Fruit fly (Drosophila melanogaster): Measurements from ENCODE around the gene Set.

Gene Set

DNA sequence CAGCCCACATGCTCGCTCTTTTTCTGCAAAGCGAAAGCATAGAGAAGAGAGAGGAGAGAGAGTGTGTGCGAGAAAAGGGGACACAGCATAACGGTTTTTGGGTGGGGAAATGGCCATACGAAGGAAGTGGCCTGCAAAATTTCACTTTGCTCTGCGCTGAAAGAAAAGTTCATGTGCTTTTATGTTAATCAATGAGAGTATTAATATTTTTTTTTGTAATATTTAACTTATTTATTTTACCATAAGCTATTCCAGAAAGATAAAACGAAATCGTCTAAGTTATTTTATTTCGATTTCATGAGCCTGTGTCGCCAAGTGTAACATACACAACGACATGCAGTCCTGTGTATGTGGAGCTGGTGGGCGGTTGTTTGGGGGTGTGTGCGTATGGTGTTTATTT lies 12.9 kb upstream of the Set start (continued):
- TF ChIP-seq odd (GFP tag; optimal IDR thresholded peaks at IDR 0.05) (no peak), CkIIα-i1 (GFP tag; IDR thresholded peaks at IDR 0.05) (no peak), Lim3 (GFP tag; IDR thresholded peaks at IDR 0.05) (0 out of 2 replicates have a peak, but pooled peaks have one; percentile 31), dimm (GFP tag; IDR thresholded peaks at IDR 0.05) (peak; percentile 42; the same call in 1 of the 2 replicates), CG9437 (GFP tag; optimal IDR thresholded peaks at IDR 0.05) (peak; percentile 41), CG42726 (GFP tag; IDR thresholded peaks at IDR 0.05; ENCODE audit: partially characterized antibody) (no peak), CG11398 (GFP tag; optimal IDR thresholded peaks at IDR 0.05) (no peak), zfh1 (GFP tag; IDR thresholded peaks at IDR 0.05) (0 out of 3 replicates have a peak, but pooled peaks have one; percentile 45), C15 (GFP tag; IDR thresholded peaks at IDR 0.05) (0 out of 3 replicates have a peak, but pooled peaks have one; percentile 26), oc (tag; optimal IDR thresholded peaks at IDR 0.05) (no peak), zfh2 (GFP tag; optimal IDR thresholded peaks at IDR 0.05) (peak; percentile 32), CG34422 (GFP tag; IDR thresholded peaks at IDR 0.05) (peak; percentile 72; the same call in 2 of the 3 replicates), Dll (GFP tag; IDR thresholded peaks at IDR 0.05; ENCODE audit: partially characterized antibody) (no peak), CG15011 (GFP tag; optimal IDR thresholded peaks at IDR 0.05) (no peak), CG16813 (GFP tag; IDR thresholded peaks at IDR 0.05; ENCODE audit: partially characterized antibody) (no peak), CG2129 (GFP tag; IDR thresholded peaks at IDR 0.05; ENCODE audit: partially characterized antibody) (no peak), hb (GFP tag; IDR thresholded peaks at IDR 0.05; ENCODE audit: partially characterized antibody) (no peak), Fer3 (tag; optimal IDR thresholded peaks at IDR 0.05) (peak; percentile 74), Ravus (GFP tag; IDR thresholded peaks at IDR 0.05) (peak; percentile 20), disco-r (GFP tag; optimal IDR thresholded peaks at IDR 0.05) (no peak), prd (optimal IDR thresholded peaks at IDR 0.05) (no peak), prd (GFP tag; IDR thresholded peaks at IDR 0.05) (peak; percentile 76; the same call in 2 of the 3 replicates), CG11696 (GFP tag; IDR thresholded peaks at IDR 0.05) (no peak), CG15514 (GFP tag; optimal IDR thresholded peaks at IDR 0.05) (peak; percentile 43), CG43689 (GFP tag; IDR thresholded peaks at IDR 0.05) (0 out of 2 replicates have a peak, but pooled peaks have one; percentile 29), CG4360 (GFP tag; IDR thresholded peaks at IDR 0.05) (peak; percentile 35; the same call in 1 of the 2 replicates), lov (optimal IDR thresholded peaks at IDR 0.05) (no peak), lov (GFP tag; IDR thresholded peaks at IDR 0.05) (no peak), Bdp1 (GFP tag; optimal IDR thresholded peaks at IDR 0.05) (peak; percentile 18), slp2 (GFP tag; optimal IDR thresholded peaks at IDR 0.05) (no peak), H15 (GFP tag; IDR thresholded peaks at IDR 0.05) (peak; percentile 73), CG12391 (tag; optimal IDR thresholded peaks at IDR 0.05) (peak; percentile 80), CG11695 (GFP tag; IDR thresholded peaks at IDR 0.05) (peak; percentile 74), Hand (GFP tag; optimal IDR thresholded peaks at IDR 0.05) (peak; percentile 89), HHEX (GFP tag; optimal IDR thresholded peaks at IDR 0.05) (peak; percentile 42), esg (GFP tag; conservative IDR thresholded peaks at IDR 0.05) (peak; percentile 70), Trl (optimal IDR thresholded peaks at IDR 0.05) (peak; percentile 47 to 60), Trl (GFP tag; optimal IDR thresholded peaks at IDR 0.05) (no peak), Myb (GFP tag; optimal IDR thresholded peaks at IDR 0.05) (no peak), CG18011 (GFP tag; optimal IDR thresholded peaks at IDR 0.05) (peak; percentile 10), Awh (GFP tag; IDR thresholded peaks at IDR 0.05) (no peak; the same call in 1 of the 2 replicates), Doc2 (GFP tag; IDR thresholded peaks at IDR 0.05) (0 out of 2 replicates have a peak, but pooled peaks have one; percentile 5), ap (GFP tag; IDR thresholded peaks at IDR 0.05) (peak; percentile 61), ewg (GFP tag; optimal IDR thresholded peaks at IDR 0.05) (peak; percentile 37), CG30431 (GFP tag; optimal IDR thresholded peaks at IDR 0.05) (peak; percentile 18), Antp (GFP tag; optimal IDR thresholded peaks at IDR 0.05) (no peak), nmo (GFP tag; optimal IDR thresholded peaks at IDR 0.05) (no peak), schlank (tag; optimal IDR thresholded peaks at IDR 0.05) (peak; percentile 56), pnt (GFP tag; optimal IDR thresholded peaks at IDR 0.05) (no peak), D19B (GFP tag; optimal IDR thresholded peaks at IDR 0.05) (peak; percentile 16), CG6813 (GFP tag; optimal IDR thresholded peaks at IDR 0.05) (peak; percentile 66)

Measured in whole organism, embryonic.